Worm (Caenorhabditis elegans): ENCODE measurements around the gene F38E11.6.
A peak's percentile ranks its signal among the peaks of the same experiment; 100 is the strongest.

F38E11.6 gene

DNA sequence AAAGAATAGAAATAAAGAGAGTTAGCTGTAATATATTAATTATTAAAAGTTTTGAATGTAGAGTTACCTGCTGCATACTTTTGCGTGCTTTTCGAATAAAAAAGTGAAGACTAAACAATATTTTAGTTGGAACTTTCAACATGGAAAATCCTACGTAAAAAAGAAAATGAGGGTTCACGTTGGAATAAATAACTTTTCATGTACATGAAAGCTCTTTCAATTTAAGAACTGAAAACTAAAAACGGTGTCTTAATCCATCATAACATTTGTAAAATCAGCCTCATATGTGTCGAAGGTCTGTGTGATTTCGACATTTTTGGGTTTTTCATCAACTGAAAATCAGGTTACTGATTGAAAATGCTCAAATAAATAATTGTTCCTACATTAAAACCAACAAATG is 38.9 kb upstream of the F38E11.6 start, which contains the start of gene ttr-9:
ttr-9 (minus strand) TSS at position 101 of the 400 bp plus-strand sequence.
- no peak for TF ChIP-seq ceh-48 (tag; optimal IDR thresholded peaks at IDR 0.05)
- no peak for TF ChIP-seq mec-3 (tag; optimal IDR thresholded peaks at IDR 0.05; ENCODE audit: borderline replicate concordance)
- no peak for TF ChIP-seq gmeb-2 (tag; optimal IDR thresholded peaks at IDR 0.05)
- no peak for TF ChIP-seq ceh-18 (tag; optimal IDR thresholded peaks at IDR 0.05)
- TF ChIP-seq ahr-1 (tag; optimal IDR thresholded peaks at IDR 0.05): no peak
- no peak for TF ChIP-seq ceh-34 (tag; optimal IDR thresholded peaks at IDR 0.05)
- TF ChIP-seq tbx-7 (tag; optimal IDR thresholded peaks at IDR 0.05): no peak
- no peak for TF ChIP-seq ref-2 (tag; optimal IDR thresholded peaks at IDR 0.05)
- no peak for TF ChIP-seq odd-2 (tag; optimal IDR thresholded peaks at IDR 0.05)
- no peak for TF ChIP-seq T23F11.4 (GFP tag; optimal IDR thresholded peaks at IDR 0.05)

DNA sequence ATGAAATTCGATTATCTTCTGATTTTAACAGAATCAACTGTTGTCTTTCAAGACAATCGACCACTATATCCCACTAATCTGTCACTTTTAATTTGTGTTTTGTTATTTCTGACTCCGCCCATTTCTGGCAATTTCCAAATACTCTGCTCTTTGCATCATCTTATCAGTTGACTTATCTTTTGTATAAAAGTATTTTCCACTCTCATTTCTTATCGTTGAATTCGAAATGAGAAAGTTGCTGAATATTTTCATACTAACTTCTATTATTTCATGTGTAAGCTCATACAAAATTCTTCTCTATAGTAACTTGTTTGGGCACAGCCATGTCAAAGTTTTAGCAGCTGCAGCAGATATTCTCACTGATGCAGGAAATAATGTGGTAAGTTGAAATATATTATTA is 32.8 kb upstream of the F38E11.6 start, which contains the start of gene ugt-21:
ugt-21 (plus strand) TSS at position 212 of the 400 bp plus-strand sequence.
- TF ChIP-seq elt-2 (tag; optimal IDR thresholded peaks at IDR 0.05): peak; percentile 22
- TF ChIP-seq lin-11 (tag; optimal IDR thresholded peaks at IDR 0.05): no peak

DNA sequence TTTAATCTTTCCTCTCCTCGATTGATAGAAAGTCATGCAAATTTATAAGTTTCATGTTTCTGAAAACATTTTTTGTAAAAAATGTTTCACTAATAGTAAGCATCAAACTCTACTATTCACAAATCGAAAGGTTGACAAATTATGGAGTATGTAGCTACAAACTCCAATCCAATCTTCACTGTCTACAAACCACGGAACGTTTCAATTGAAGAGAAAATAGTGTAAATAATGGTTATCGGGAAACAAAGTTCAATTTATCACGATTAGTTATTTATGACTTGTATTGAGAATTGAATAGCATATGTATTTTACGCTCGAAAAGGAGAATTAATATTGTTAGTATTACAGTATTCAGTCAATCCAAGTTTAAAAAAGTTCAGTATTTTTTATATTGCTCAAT is 32.3 kb upstream of the F38E11.6 start:
- no peak for TF ChIP-seq F13H6.1 (tag; optimal IDR thresholded peaks at IDR 0.05)
- no peak for TF ChIP-seq mec-3 (tag; optimal IDR thresholded peaks at IDR 0.05; ENCODE audit: borderline replicate concordance)
- no peak for TF ChIP-seq dmd-4 (tag; optimal IDR thresholded peaks at IDR 0.05; ENCODE audit: borderline replicate concordance)
- TF ChIP-seq ceh-14 (tag; optimal IDR thresholded peaks at IDR 0.05): no peak
- no peak for TF ChIP-seq lin-11 (tag; optimal IDR thresholded peaks at IDR 0.05)
- TF ChIP-seq hlh-8 (tag; optimal IDR thresholded peaks at IDR 0.05): no peak
- no peak for TF ChIP-seq pax-1 (tag; optimal IDR thresholded peaks at IDR 0.05)
- no peak for TF ChIP-seq sdc-2 (tag; optimal IDR thresholded peaks at IDR 0.05)
- no peak for TF ChIP-seq eyg-1 (tag; optimal IDR thresholded peaks at IDR 0.05)
- no peak for TF ChIP-seq fax-1 (tag; optimal IDR thresholded peaks at IDR 0.05)
- TF ChIP-seq pqm-1 (tag; optimal IDR thresholded peaks at IDR 0.05): no peak
- no peak for TF ChIP-seq ahr-1 (tag; optimal IDR thresholded peaks at IDR 0.05)
- TF ChIP-seq ttx-3 (tag; optimal IDR thresholded peaks at IDR 0.05): no peak

DNA sequence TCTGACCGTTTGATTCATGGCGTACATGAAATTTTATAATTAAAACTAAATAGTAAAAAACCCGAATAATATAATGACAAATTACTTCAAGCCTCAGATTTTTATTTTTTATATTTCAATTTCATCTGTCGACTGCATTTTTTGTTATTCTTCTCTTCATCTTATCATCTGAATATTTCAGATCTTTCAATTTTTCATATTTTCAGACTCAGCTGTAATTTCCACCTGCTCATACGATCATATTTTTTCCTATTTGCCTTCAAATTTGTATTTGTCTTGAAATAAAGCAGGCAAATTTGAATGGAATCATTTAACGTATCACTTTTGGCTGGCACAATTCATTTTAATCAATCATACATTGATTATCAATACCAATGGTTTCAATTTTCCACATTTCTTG is 30.8 kb upstream of the F38E11.6 start, which contains the start of gene sru-4:
sru-4 (plus strand) TSS at position 301 of the 400 bp plus-strand sequence.
- TF ChIP-seq pha-4 (tag; optimal IDR thresholded peaks at IDR 0.05) (no peak), madf-2 (tag; optimal IDR thresholded peaks at IDR 0.05) (no peak), ceh-24 (tag; optimal IDR thresholded peaks at IDR 0.05) (no peak), sox-4 (tag; optimal IDR thresholded peaks at IDR 0.05) (no peak), gmeb-2 (tag; optimal IDR thresholded peaks at IDR 0.05) (no peak), lim-6 (tag; optimal IDR thresholded peaks at IDR 0.05) (no peak), ceh-2 (tag; optimal IDR thresholded peaks at IDR 0.05) (no peak), pqm-1 (tag; optimal IDR thresholded peaks at IDR 0.05) (no peak), unc-42 (tag; optimal IDR thresholded peaks at IDR 0.05) (no peak), unc-3 (GFP tag; conservative IDR thresholded peaks at IDR 0.05) (no peak), unc-3 (tag; optimal IDR thresholded peaks at IDR 0.05) (no peak)

DNA sequence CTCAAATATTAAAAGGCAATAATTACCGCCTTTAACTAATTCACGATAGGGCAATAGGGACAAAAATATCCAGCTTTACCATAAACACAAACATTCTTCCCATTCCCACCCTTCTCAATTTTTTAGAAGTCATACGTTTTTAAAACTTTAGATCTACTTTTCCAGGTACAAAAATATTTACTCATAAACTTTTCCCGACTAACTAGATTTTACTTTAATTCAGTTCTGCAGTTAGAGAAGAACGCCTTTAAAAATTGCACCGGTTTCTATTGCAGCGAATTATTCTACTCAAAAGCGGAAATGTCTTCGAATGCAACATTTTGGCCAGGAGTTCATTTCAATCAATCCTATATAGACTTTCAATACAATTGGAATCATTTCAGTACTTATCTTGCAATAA is 29.0 kb upstream of the F38E11.6 start, which contains the start of gene sru-3:
sru-3 (plus strand) TSS at position 301 of the 400 bp plus-strand sequence.
- TF ChIP-seq pax-1 (tag; optimal IDR thresholded peaks at IDR 0.05): no peak
- TF ChIP-seq che-1 (tag; optimal IDR thresholded peaks at IDR 0.05): no peak
- no peak for TF ChIP-seq zip-5 (tag; optimal IDR thresholded peaks at IDR 0.05)
- TF ChIP-seq ceh-2 (tag; optimal IDR thresholded peaks at IDR 0.05): no peak
- TF ChIP-seq nfya-1 (tag; optimal IDR thresholded peaks at IDR 0.05): no peak
- no peak for TF ChIP-seq ets-4 (tag; optimal IDR thresholded peaks at IDR 0.05)
- no peak for TF ChIP-seq hlh-6 (tag; optimal IDR thresholded peaks at IDR 0.05)
- TF ChIP-seq ceh-45 (GFP tag; IDR thresholded peaks at IDR 0.05): no peak
- TF ChIP-seq fkh-10 (GFP tag; optimal IDR thresholded peaks at IDR 0.05): no peak

Measured in whole organism, late embryonic.